Worm (Caenorhabditis elegans) whole organism, mixed stage, embryonic: Measurements from ENCODE around the gene tsp-10.
A peak's percentile ranks its signal among the peaks of the same experiment; 100 is the strongest.

Experiments
- M03D4.4 ChIP-seq: sonication (generic microtip); optimal IDR thresholded peaks from 2 replicates; lab custom pipeline; 2017; ENCODE audit warnings: mild to moderate bottlenecking, missing genetic modification characterization, missing compliant biosample characterization
- blmp-1 ChIP-seq: fragments of 150-350 bp; optimal IDR thresholded peaks from 2 replicates; lab custom pipeline; 2014; ENCODE audit warnings: missing biosample characterization, missing genetic modification characterization
- ceh-39 ChIP-seq: fragments of 150-350 bp; optimal IDR thresholded peaks from 2 replicates; lab custom pipeline; 2014; ENCODE audit warnings: missing biosample characterization, missing genetic modification characterization
- ceh-83 ChIP-seq: fragments of 200-800 bp; sonication (Bioruptor generic); optimal IDR thresholded peaks from 2 replicates; lab custom pipeline; 2018; ENCODE audit warnings: mild to moderate bottlenecking, missing genetic modification characterization, missing compliant biosample characterization
- ces-1 ChIP-seq: fragments of 150-350 bp; optimal IDR thresholded peaks from 2 replicates; lab custom pipeline; 2014; ENCODE audit warnings: missing biosample characterization, missing genetic modification reagents, missing genetic modification characterization
- drap-1 ChIP-seq: fragments of 200-800 bp; sonication (Bioruptor generic); optimal IDR thresholded peaks from 3 replicates; lab custom pipeline; 2018; ENCODE audit warnings: mild to moderate bottlenecking, missing genetic modification characterization, missing compliant biosample characterization
- elt-1 ChIP-seq: sonication (generic microtip); optimal IDR thresholded peaks from 2 replicates; lab custom pipeline; 2017; ENCODE audit warnings: missing genetic modification characterization, mild to moderate bottlenecking, missing compliant biosample characterization, antibody characterized with exemption, moderate library complexity, borderline replicate concordance; ENCODE audit not compliant: insufficient read depth
- elt-3 ChIP-seq: fragments of 150-350 bp; optimal IDR thresholded peaks from 2 replicates; lab custom pipeline; 2014; ENCODE audit warnings: missing biosample characterization, missing genetic modification characterization
- ham-2 ChIP-seq: fragments of 200-800 bp; sonication (Bioruptor generic); optimal IDR thresholded peaks from 2 replicates; lab custom pipeline; 2018; ENCODE audit warnings: mild to moderate bottlenecking, missing genetic modification characterization, missing compliant biosample characterization
- lin-13 ChIP-seq: fragments of 150-350 bp; optimal IDR thresholded peaks from 2 replicates; lab custom pipeline; 2014; ENCODE audit warnings: missing biosample characterization, missing genetic modification characterization
- lin-32 ChIP-seq: fragments of 200-800 bp; sonication (Bioruptor generic); optimal IDR thresholded peaks from 2 replicates; lab custom pipeline; 2018; ENCODE audit warnings: mild to moderate bottlenecking, missing genetic modification characterization, missing compliant biosample characterization
- mab-5 ChIP-seq: fragments of 150-350 bp; optimal IDR thresholded peaks from 2 replicates; lab custom pipeline; 2014; ENCODE audit warnings: missing biosample characterization, missing genetic modification characterization
- mls-2 ChIP-seq: sonication (generic microtip); optimal IDR thresholded peaks from 2 replicates; lab custom pipeline; 2016; ENCODE audit warnings: mild to moderate bottlenecking, missing genetic modification characterization, moderate library complexity, missing compliant biosample characterization
- nhr-12 ChIP-seq: fragments of 150-350 bp; optimal IDR thresholded peaks from 2 replicates; lab custom pipeline; 2014; ENCODE audit warnings: missing biosample characterization, missing genetic modification characterization
- nhr-2 ChIP-seq: fragments of 150-350 bp; optimal IDR thresholded peaks from 2 replicates; lab custom pipeline; 2014; ENCODE audit warnings: missing biosample characterization, missing genetic modification characterization
- nhr-237 ChIP-seq: fragments of 150-350 bp; optimal IDR thresholded peaks from 2 replicates; lab custom pipeline; 2014; ENCODE audit warnings: missing biosample characterization, missing genetic modification characterization
- nhr-76 ChIP-seq: sonication (generic microtip); optimal IDR thresholded peaks from 2 replicates; lab custom pipeline; 2017; ENCODE audit warnings: missing biosample characterization, missing genetic modification characterization
- pha-4 ChIP-seq: fragments of 150-350 bp; optimal IDR thresholded peaks from 2 replicates; lab custom pipeline; 2018; ENCODE audit warnings: missing biosample characterization, missing genetic modification reagents, missing genetic modification characterization
- sem-2 ChIP-seq: fragments of 200-800 bp; sonication (Bioruptor generic); optimal IDR thresholded peaks from 2 replicates; lab custom pipeline; 2018; ENCODE audit warnings: mild to moderate bottlenecking, missing genetic modification characterization, missing compliant biosample characterization
- snpc-4 ChIP-seq: fragments of 150-350 bp; optimal IDR thresholded peaks from 2 replicates; lab custom pipeline; 2014; ENCODE audit warnings: missing biosample characterization, missing genetic modification characterization
- sptf-1 ChIP-seq: sonication (generic microtip); optimal IDR thresholded peaks from 2 replicates; lab custom pipeline; 2017; ENCODE audit warnings: mild to moderate bottlenecking, missing genetic modification characterization, moderate library complexity, missing compliant biosample characterization
- tbx-8 ChIP-seq: fragments of 200-800 bp; sonication (Bioruptor generic); optimal IDR thresholded peaks from 2 replicates; lab custom pipeline; 2018; ENCODE audit warnings: mild to moderate bottlenecking, missing genetic modification characterization, moderate library complexity, missing compliant biosample characterization
- unc-39 ChIP-seq: fragments of 150-350 bp; optimal IDR thresholded peaks from 2 replicates; lab custom pipeline; 2014; ENCODE audit warnings: missing biosample characterization, missing genetic modification characterization
- unc-62 ChIP-seq: fragments of 150-350 bp; optimal IDR thresholded peaks from 2 replicates; lab custom pipeline; 2014; ENCODE audit warnings: missing biosample characterization, missing genetic modification reagents, missing genetic modification characterization
- zip-8 ChIP-seq: fragments of 150-350 bp; optimal IDR thresholded peaks from 2 replicates; lab custom pipeline; 2014; ENCODE audit warnings: missing biosample characterization, missing genetic modification characterization

tsp-10 gene

ce11 chrII:6709680-6710079 is 8.7 kb upstream of the tsp-10 start:
- no peak for TF ChIP-seq pha-4 (tag; lab: Kevin White, UChicago)
- TF ChIP-seq ces-1 = peak; percentile 96
- TF ChIP-seq ceh-83 (GFP tag; lab: Kevin White, UChicago) = no peak
- TF ChIP-seq, all 35 proteins: peak for 1

ce11 chrII:6710596-6710995 is 7.8 kb upstream of the tsp-10 start:
- no peak for TF ChIP-seq ceh-39
- no peak for TF ChIP-seq elt-3 (tag; lab: Kevin White, UChicago)
- TF ChIP-seq tbx-8 = no peak
- no peak for TF ChIP-seq lin-32 (GFP tag; lab: Kevin White, UChicago)
- no peak for TF ChIP-seq nhr-2
- TF ChIP-seq snpc-4 (tag; lab: Kevin White, UChicago) = no peak
- TF ChIP-seq ham-2 (GFP tag; lab: Kevin White, UChicago) = no peak
- no peak for TF ChIP-seq unc-39 (tag; lab: Kevin White, UChicago)
- no peak for TF ChIP-seq drap-1 (GFP tag; lab: Kevin White, UChicago)
- TF ChIP-seq mls-2 (tag; lab: Kevin White, UChicago) = no peak
- TF ChIP-seq nhr-237 (tag; lab: Kevin White, UChicago) = no peak
- no peak for TF ChIP-seq sem-2 (GFP tag; lab: Kevin White, UChicago)
- no peak for TF ChIP-seq nhr-12 (tag; lab: Kevin White, UChicago)
- TF ChIP-seq, all 35 proteins: peak for 0

DNA sequence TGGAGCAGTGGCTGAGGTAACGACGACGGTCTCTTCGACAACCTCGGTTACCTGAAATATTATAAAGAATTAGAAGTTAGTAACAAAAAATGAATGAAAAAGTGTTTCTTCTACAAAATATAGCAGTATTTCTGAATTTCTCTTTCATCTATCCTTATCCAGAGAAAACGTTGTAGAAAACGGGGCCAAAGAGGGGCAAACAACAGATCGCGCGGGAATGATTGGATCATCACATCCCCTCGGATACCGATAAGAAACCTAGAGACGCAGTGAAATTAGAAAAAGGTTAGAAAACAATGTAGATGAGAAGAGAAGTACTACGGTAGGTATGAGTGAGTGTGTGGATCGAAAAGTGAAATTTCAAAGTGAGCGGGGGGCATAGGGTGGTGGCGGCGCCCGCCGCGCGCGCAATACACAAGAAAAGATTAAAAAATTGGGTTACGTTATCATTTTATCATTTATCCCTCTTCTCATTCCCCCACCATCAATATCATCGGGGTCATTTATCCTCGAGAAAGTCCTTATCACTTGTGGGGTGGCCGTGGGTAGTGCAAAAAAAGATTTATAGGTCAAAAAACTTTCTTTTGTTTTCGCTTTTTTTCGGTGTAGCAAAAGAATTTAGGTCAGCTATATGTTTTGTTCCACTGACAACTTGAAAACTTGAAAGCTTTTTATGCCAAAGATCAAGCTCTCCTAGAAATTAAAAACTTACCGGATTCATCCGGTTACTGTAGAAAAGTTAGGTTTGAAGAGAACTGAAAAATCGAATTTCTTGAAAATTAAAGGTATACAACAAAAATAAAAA is 6.0 kb upstream of the tsp-10 start, which contains the start of the genes dpy-10 and T14B4.19:
Gene dpy-10 (minus strand): TSS at position 51 of the 805 bp plus-strand sequence.
Gene T14B4.19 (minus strand): TSS at position 755 of the 805 bp plus-strand sequence.
- TF ChIP-seq nhr-76 = no peak
- TF ChIP-seq pha-4 (tag; lab: Kevin White, UChicago) = no peak
- TF ChIP-seq zip-8 (tag; lab: Kevin White, UChicago) = no peak
- no peak for TF ChIP-seq nhr-2
- TF ChIP-seq nhr-237 (tag; lab: Kevin White, UChicago) = no peak
- TF ChIP-seq ces-1 = no peak
- peak; percentile 80 for TF ChIP-seq elt-1 (tag; lab: Kevin White, UChicago)
- peak; percentile 39 for TF ChIP-seq ham-2 (GFP tag; lab: Kevin White, UChicago)
- TF ChIP-seq blmp-1 (tag; lab: Kevin White, UChicago) = peak; percentile 82
- TF ChIP-seq lin-32 (GFP tag; lab: Kevin White, UChicago) = no peak
- TF ChIP-seq mls-2 (tag; lab: Kevin White, UChicago) = no peak
- TF ChIP-seq lin-13 = no peak
- peak; percentile 58 for TF ChIP-seq elt-3 (tag; lab: Kevin White, UChicago)
- no peak for TF ChIP-seq sptf-1 (tag; lab: Kevin White, UChicago)

ce11 chrII:6713003-6713402 is 5.4 kb upstream of the tsp-10 start:
- TF ChIP-seq elt-1 (tag; lab: Kevin White, UChicago) (peak; percentile 51), ham-2 (GFP tag; lab: Kevin White, UChicago) (peak; percentile 84), elt-3 (tag; lab: Kevin White, UChicago) (no peak), unc-62 (GFP tag; lab: Kevin White, UChicago) (peak; percentile 32)

DNA sequence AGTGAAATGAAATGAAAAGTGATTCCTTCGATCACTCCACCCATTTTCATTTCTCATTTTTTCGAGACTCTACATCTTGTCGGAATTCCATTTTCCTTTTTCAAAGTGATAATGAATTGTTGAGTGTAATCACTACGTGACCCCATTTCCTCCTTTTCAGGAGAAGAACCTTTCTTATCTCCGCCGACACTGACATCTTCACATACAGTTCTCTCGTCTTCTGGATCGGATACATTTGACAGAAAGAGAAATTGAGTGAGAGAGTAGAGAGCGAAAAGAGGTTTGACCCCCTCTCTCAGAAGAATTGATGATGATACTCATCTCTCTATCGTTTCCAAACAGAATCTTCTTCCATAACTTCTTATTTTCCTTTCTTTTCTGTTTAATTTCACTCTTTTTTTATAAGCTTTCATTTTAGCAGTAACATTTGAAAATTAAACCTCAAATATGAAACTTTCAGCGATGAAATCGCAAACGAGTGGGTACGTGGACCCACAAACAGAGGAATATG is 4.5 kb upstream of the tsp-10 start, which contains the start of gene dpy-2:
Gene dpy-2 (plus strand): TSS at position 461 of the 511 bp plus-strand sequence.
- peak; percentile 34 for TF ChIP-seq elt-3 (tag; lab: Kevin White, UChicago)
- TF ChIP-seq sptf-1 (tag; lab: Kevin White, UChicago) = no peak
- peak; percentile 23 for TF ChIP-seq unc-62 (GFP tag; lab: Kevin White, UChicago)
- TF ChIP-seq M03D4.4 (tag; lab: Kevin White, UChicago) = no peak
- peak; percentile 8 for TF ChIP-seq elt-1 (tag; lab: Kevin White, UChicago)
- no peak for TF ChIP-seq nhr-237 (tag; lab: Kevin White, UChicago)
- TF ChIP-seq blmp-1 (tag; lab: Kevin White, UChicago) = peak; percentile 82

DNA sequence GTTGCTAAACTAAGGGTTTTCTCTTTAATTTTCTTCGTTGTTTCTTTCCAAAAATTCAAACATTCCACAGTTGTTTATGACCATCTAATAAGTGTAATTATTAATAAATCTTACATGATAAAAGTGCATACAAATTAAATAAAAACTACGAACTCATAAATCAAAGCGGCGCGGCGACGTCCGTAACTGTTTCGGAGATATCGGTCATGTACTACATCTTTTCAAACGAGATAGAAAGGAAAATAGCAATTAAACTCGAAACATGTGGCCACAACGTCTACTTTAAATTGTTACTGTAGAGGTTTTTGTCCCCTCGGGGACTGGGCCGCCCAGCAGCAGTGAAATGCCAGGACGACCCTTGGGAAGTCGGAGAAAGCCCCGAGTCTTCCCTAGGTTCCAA is 2.5 kb upstream of the tsp-10 start:
- TF ChIP-seq mab-5 (tag; lab: Kevin White, UChicago) = no peak
- TF ChIP-seq mls-2 (tag; lab: Kevin White, UChicago) = no peak
- no peak for TF ChIP-seq elt-1 (tag; lab: Kevin White, UChicago)
- TF ChIP-seq elt-3 (tag; lab: Kevin White, UChicago) = no peak
